Fruit fly (Drosophila melanogaster) whole organism, prepupa: ENCODE results near the gene FucTB.
A peak's percentile ranks its signal among the peaks of the same experiment; 100 is the strongest.

Source experiments
- Blimp-1 ChIP-seq: fragments of 200-800 bp; sonication (Bioruptor generic); optimal IDR thresholded peaks from 3 replicates; lab custom pipeline; 2017; ENCODE audit warnings: missing biosample characterization, missing genetic modification characterization, mild to moderate bottlenecking, moderate library complexity, missing genetic modification reagents
- CG10631 ChIP-seq: fragments of 200-800 bp; sonication (Bioruptor generic); optimal IDR thresholded peaks from 2 replicates; lab custom pipeline; 2016; ENCODE audit warnings: missing biosample characterization, missing genetic modification characterization
- CG15336 ChIP-seq: fragments of 200-800 bp; sonication (Bioruptor generic); IDR thresholded peaks from 2 replicates; pipeline ENCODE4 v1.3.6; 2022; ENCODE audit warnings: missing biosample characterization, missing genetic modification characterization
- CG1621 ChIP-seq: fragments of 200-800 bp; sonication (Bioruptor generic); optimal IDR thresholded peaks from 3 replicates; lab custom pipeline; 2018; ENCODE audit warnings: missing biosample characterization, mild to moderate bottlenecking, missing genetic modification characterization
- CG3032 ChIP-seq: fragments of 200-800 bp; optimal IDR thresholded peaks from 2 replicates; lab custom pipeline; 2019; ENCODE audit warnings: missing biosample characterization, mild to moderate bottlenecking, missing genetic modification characterization, moderate library complexity
- CG31627 ChIP-seq: fragments of 200-800 bp; sonication (Bioruptor generic); optimal IDR thresholded peaks from 3 replicates; lab custom pipeline; 2016; ENCODE audit warnings: missing biosample characterization, missing genetic modification characterization
- CG32006 ChIP-seq: fragments of 200-800 bp; sonication (Bioruptor generic); optimal IDR thresholded peaks from 3 replicates; lab custom pipeline; 2017; ENCODE audit warnings: missing biosample characterization, mild to moderate bottlenecking, missing genetic modification characterization
- CG34406 ChIP-seq: fragments of 200-800 bp; sonication (Bioruptor generic); optimal IDR thresholded peaks from 3 replicates; lab custom pipeline; 2016; ENCODE audit warnings: missing biosample characterization, missing genetic modification characterization
- CG3919 ChIP-seq: fragments of 200-800 bp; sonication (Bioruptor generic); optimal IDR thresholded peaks from 3 replicates; lab custom pipeline; 2016; ENCODE audit warnings: missing biosample characterization, missing genetic modification characterization
- CG4318 ChIP-seq: fragments of 200-800 bp; sonication (Bioruptor generic); optimal IDR thresholded peaks from 3 replicates; lab custom pipeline; 2017; ENCODE audit warnings: missing biosample characterization, mild to moderate bottlenecking, missing genetic modification characterization
- CG6163 ChIP-seq: fragments of 200-800 bp; sonication (Bioruptor generic); IDR thresholded peaks from 3 replicates; pipeline ENCODE4 v1.3.6; 2022; ENCODE audit warnings: missing biosample characterization, missing genetic modification characterization
- CG6276 ChIP-seq: fragments of 200-800 bp; sonication (Bioruptor generic); optimal IDR thresholded peaks from 2 replicates; lab custom pipeline; 2017; ENCODE audit warnings: missing biosample characterization, mild to moderate bottlenecking, missing genetic modification characterization
- CG6792 ChIP-seq: fragments of 200-800 bp; sonication (Bioruptor generic); optimal IDR thresholded peaks from 3 replicates; lab custom pipeline; 2016; ENCODE audit warnings: missing biosample characterization, missing genetic modification characterization
- CG6808 ChIP-seq: fragments of 200-800 bp; sonication (Bioruptor generic); optimal IDR thresholded peaks from 3 replicates; lab custom pipeline; 2017; ENCODE audit warnings: missing biosample characterization, missing genetic modification characterization, mild to moderate bottlenecking, moderate library complexity, missing genetic modification reagents
- CG6854 ChIP-seq: fragments of 200-800 bp; sonication (Bioruptor generic); optimal IDR thresholded peaks from 2 replicates; lab custom pipeline; 2017; ENCODE audit warnings: missing biosample characterization, mild to moderate bottlenecking, missing genetic modification characterization
- CG7368 ChIP-seq: fragments of 200-800 bp; sonication (Bioruptor generic); optimal IDR thresholded peaks from 3 replicates; lab custom pipeline; 2016; ENCODE audit warnings: missing biosample characterization, missing genetic modification characterization
- CG8119 ChIP-seq: fragments of 200-800 bp; sonication (Bioruptor generic); IDR thresholded peaks from 3 replicates; pipeline ENCODE4 v1.3.6; 2022; ENCODE audit warnings: missing biosample characterization, missing genetic modification characterization
- CG8632 ChIP-seq: fragments of 200-800 bp; sonication (Bioruptor generic); optimal IDR thresholded peaks from 3 replicates; lab custom pipeline; 2016; ENCODE audit warnings: missing biosample characterization, missing genetic modification characterization
- CG9139 ChIP-seq: fragments of 200-800 bp; sonication (Bioruptor generic); optimal IDR thresholded peaks from 3 replicates; lab custom pipeline; 2017; ENCODE audit warnings: missing biosample characterization, mild to moderate bottlenecking, missing genetic modification characterization
- Eip75B ChIP-seq: fragments of 200-800 bp; sonication (Bioruptor generic); optimal IDR thresholded peaks from 3 replicates; lab custom pipeline; 2016; ENCODE audit warnings: missing biosample characterization, missing genetic modification characterization
- Eip78C ChIP-seq: fragments of 200-800 bp; sonication (Bioruptor generic); peaks from one replicate; lab custom pipeline; 2016; ENCODE audit warnings: missing biosample characterization, missing genetic modification characterization
- Ets21C ChIP-seq: fragments of 200-800 bp; sonication (Bioruptor generic); optimal IDR thresholded peaks from 3 replicates; lab custom pipeline; 2016; ENCODE audit warnings: missing biosample characterization, missing genetic modification characterization
- Ets96B ChIP-seq: fragments of 200-800 bp; optimal IDR thresholded peaks from 2 replicates; lab custom pipeline; 2019; ENCODE audit warnings: missing biosample characterization, mild to moderate bottlenecking, missing genetic modification characterization, moderate library complexity
- Gug ChIP-seq: fragments of 200-800 bp; sonication (Bioruptor generic); IDR thresholded peaks from 2 replicates; pipeline ENCODE4 v1.3.6; 2022; ENCODE audit warnings: missing biosample characterization, missing genetic modification characterization
- Hr38 ChIP-seq: sonication (Bioruptor generic); optimal IDR thresholded peaks from 2 replicates; lab custom pipeline; 2016; ENCODE audit warnings: missing biosample characterization, missing genetic modification characterization
- Hr39 ChIP-seq: fragments of 200-800 bp; sonication (Bioruptor generic); optimal IDR thresholded peaks from 2 replicates; lab custom pipeline; 2016; ENCODE audit warnings: missing biosample characterization, missing genetic modification characterization
- Hr4 ChIP-seq: fragments of 200-800 bp; sonication (Bioruptor generic); optimal IDR thresholded peaks from 3 replicates; lab custom pipeline; 2016; ENCODE audit warnings: missing biosample characterization, missing genetic modification characterization
- Lpt ChIP-seq: fragments of 200-800 bp; sonication (Bioruptor generic); optimal IDR thresholded peaks from 3 replicates; lab custom pipeline; 2016; ENCODE audit warnings: missing biosample characterization, missing genetic modification characterization
- OdsH ChIP-seq: fragments of 200-800 bp; sonication (Bioruptor generic); optimal IDR thresholded peaks from 3 replicates; lab custom pipeline; 2016; ENCODE audit warnings: missing biosample characterization, missing genetic modification characterization
- Smox ChIP-seq: fragments of 200-800 bp; sonication (Bioruptor generic); optimal IDR thresholded peaks from 3 replicates; lab custom pipeline; 2016; ENCODE audit warnings: missing biosample characterization, missing genetic modification characterization
- Sox14 ChIP-seq: fragments of 200-800 bp; sonication (Bioruptor generic); optimal IDR thresholded peaks from 3 replicates; lab custom pipeline; 2016; ENCODE audit warnings: missing biosample characterization, missing genetic modification characterization
- Sox15 ChIP-seq: fragments of 200-800 bp; sonication (Bioruptor generic); optimal IDR thresholded peaks from 3 replicates; lab custom pipeline; 2016; ENCODE audit warnings: missing biosample characterization, missing genetic modification characterization
- achi ChIP-seq: fragments of 200-800 bp; sonication (Bioruptor generic); optimal IDR thresholded peaks from 3 replicates; lab custom pipeline; 2016; ENCODE audit warnings: missing biosample characterization, missing genetic modification characterization
- cyc ChIP-seq: fragments of 200-800 bp; sonication (Bioruptor generic); optimal IDR thresholded peaks from 3 replicates; lab custom pipeline; 2016; ENCODE audit warnings: missing biosample characterization, missing genetic modification characterization
- dac ChIP-seq: fragments of 200-800 bp; sonication (Bioruptor generic); optimal IDR thresholded peaks from 2 replicates; lab custom pipeline; 2017; ENCODE audit warnings: missing biosample characterization, mild to moderate bottlenecking, missing genetic modification characterization
- dsx ChIP-seq: fragments of 200-800 bp; optimal IDR thresholded peaks from 3 replicates; lab custom pipeline; 2019; ENCODE audit warnings: missing biosample characterization, mild to moderate bottlenecking, missing genetic modification characterization, moderate library complexity; ENCODE audit not compliant: poor library complexity, severe bottlenecking
- eg ChIP-seq: fragments of 200-800 bp; sonication (Bioruptor generic); IDR thresholded peaks from 3 replicates; pipeline ENCODE4 v1.3.6; 2022; ENCODE audit warnings: missing biosample characterization, missing genetic modification characterization
- esn ChIP-seq: fragments of 200-800 bp; sonication (Bioruptor generic); optimal IDR thresholded peaks from 2 replicates; lab custom pipeline; 2016; ENCODE audit warnings: missing biosample characterization, mild to moderate bottlenecking, missing genetic modification characterization, moderate library complexity
- fd59A ChIP-seq: fragments of 200-800 bp; sonication (Bioruptor generic); optimal IDR thresholded peaks from 2 replicates; lab custom pipeline; 2017; ENCODE audit warnings: missing biosample characterization, mild to moderate bottlenecking, missing genetic modification characterization, missing genetic modification reagents
- fd85E ChIP-seq: fragments of 200-800 bp; sonication (Bioruptor generic); optimal IDR thresholded peaks from 3 replicates; lab custom pipeline; 2016; ENCODE audit warnings: missing biosample characterization, missing genetic modification characterization
- lz ChIP-seq: fragments of 200-800 bp; sonication (Bioruptor generic); optimal IDR thresholded peaks from 3 replicates; lab custom pipeline; 2016; ENCODE audit warnings: missing biosample characterization, missing genetic modification characterization
- net ChIP-seq: fragments of 200-800 bp; sonication (Bioruptor generic); optimal IDR thresholded peaks from 3 replicates; lab custom pipeline; 2016; ENCODE audit warnings: missing biosample characterization, missing genetic modification characterization
- pdm3 ChIP-seq: fragments of 200-800 bp; sonication (Bioruptor generic); optimal IDR thresholded peaks from 3 replicates; lab custom pipeline; 2016; ENCODE audit warnings: missing biosample characterization, missing genetic modification characterization
- salr ChIP-seq, 2 experiments: fragments of 200-800 bp; sonication (Bioruptor generic); optimal IDR thresholded peaks; 3 replicates each; lab custom pipeline; 2016 to 2018; ENCODE audit warnings: missing biosample characterization in 2 of 2, missing genetic modification characterization in 2 of 2, mild to moderate bottlenecking in 1 of 2
- spab ChIP-seq: fragments of 200-800 bp; sonication (Bioruptor generic); optimal IDR thresholded peaks from 2 replicates; lab custom pipeline; 2017; ENCODE audit warnings: missing biosample characterization, mild to moderate bottlenecking, missing genetic modification characterization, missing genetic modification reagents
- ss ChIP-seq, 2 experiments: fragments of 200-800 bp; sonication (Bioruptor generic); optimal IDR thresholded peaks; 2 replicates in 1 of 2; 3 replicates in 1 of 2; lab custom pipeline; 2017 to 2018; ENCODE audit warnings: mild to moderate bottlenecking in 2 of 2, missing biosample characterization in 2 of 2, missing genetic modification characterization in 2 of 2, moderate library complexity in 1 of 2
- svp ChIP-seq: fragments of 200-800 bp; sonication (Bioruptor generic); peaks from one replicate; lab custom pipeline; 2016; ENCODE audit warnings: missing biosample characterization, missing genetic modification characterization
- topi ChIP-seq: fragments of 200-800 bp; sonication (Bioruptor generic); optimal IDR thresholded peaks from 3 replicates; lab custom pipeline; 2016; ENCODE audit warnings: missing biosample characterization, missing genetic modification characterization
- vri ChIP-seq: fragments of 200-800 bp; sonication (Bioruptor generic); optimal IDR thresholded peaks from 3 replicates; lab custom pipeline; 2016; ENCODE audit warnings: missing biosample characterization, mild to moderate bottlenecking, missing genetic modification characterization

FucTB gene

dm6 chr2L:9440640-9441039 is 9.8 kb upstream of the FucTB start, which contains the start of gene CG33723:
Gene CG33723 (minus strand): TSS chr2L:9440740.
- no peak for TF ChIP-seq OdsH
- no peak for TF ChIP-seq eg (GFP tag; lab: Robert Waterston, UW)
- no peak for TF ChIP-seq cyc
- TF ChIP-seq esn: no peak
- TF ChIP-seq topi (GFP tag; lab: Kevin White, UChicago): no peak
- no peak for TF ChIP-seq CG6163
- no peak for TF ChIP-seq Hr4 (GFP tag; lab: Kevin White, UChicago)
- TF ChIP-seq Hr39 (GFP tag; lab: Kevin White, UChicago): no peak
- TF ChIP-seq CG34406 (GFP tag; lab: Kevin White, UChicago): no peak
- TF ChIP-seq CG32006: no peak
- TF ChIP-seq spab (GFP tag; lab: Kevin White, UChicago): no peak
- no peak for TF ChIP-seq CG31627
- TF ChIP-seq Smox (GFP tag; lab: Kevin White, UChicago): no peak
- TF ChIP-seq net: no peak
- TF ChIP-seq Gug (GFP tag; lab: Robert Waterston, UW): no peak
- TF ChIP-seq, all 60 proteins: peak for 0

DNA sequence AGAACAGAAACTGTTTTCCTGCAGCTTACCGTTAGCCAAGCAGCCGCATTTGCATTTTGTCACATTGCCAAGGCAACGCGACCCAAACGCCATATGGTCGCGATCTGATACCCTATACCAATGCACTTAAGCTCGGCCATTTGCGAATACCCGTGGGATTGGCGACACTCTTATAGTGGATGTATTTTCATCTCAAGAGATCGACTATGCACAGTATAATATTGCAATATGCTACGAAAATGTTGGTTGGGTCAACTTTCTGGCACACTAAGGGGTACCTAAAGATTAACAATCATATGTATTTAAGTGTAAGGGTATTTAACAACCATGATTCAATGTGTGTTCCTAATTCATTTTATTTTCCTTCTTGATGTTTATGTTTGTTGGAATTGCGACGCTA is 7.4 kb upstream of the FucTB start:
- no peak for TF ChIP-seq CG6808 (GFP tag; lab: Kevin White, UChicago)
- no peak for TF ChIP-seq fd59A
- TF ChIP-seq Eip75B (GFP tag; lab: Kevin White, UChicago): peak; percentile 36
- peak; percentile 79 for TF ChIP-seq CG31627
- TF ChIP-seq vri: peak; percentile 21
- TF ChIP-seq Ets96B (tag; lab: Kevin White, UChicago): peak; percentile 36
- TF ChIP-seq CG9139 (GFP tag; lab: Kevin White, UChicago): no peak
- no peak for TF ChIP-seq CG4318 (GFP tag; lab: Kevin White, UChicago)
- no peak for TF ChIP-seq Sox15 (GFP tag; lab: Kevin White, UChicago)
- TF ChIP-seq CG32006: peak; percentile 42
- peak; percentile 56; the same call in 1 of the 3 replicates for TF ChIP-seq CG6163
- no peak for TF ChIP-seq salr (GFP tag; optimal IDR thresholded peaks at IDR 0.05; lab: Kevin White, UChicago)
- no peak for TF ChIP-seq Blimp-1 (GFP tag; lab: Kevin White, UChicago)
- TF ChIP-seq Eip78C (GFP tag; lab: Kevin White, UChicago): peak; percentile 84
- no peak for TF ChIP-seq CG6276 (GFP tag; lab: Kevin White, UChicago)
- TF ChIP-seq net: peak; percentile 43
- peak; percentile 53 for TF ChIP-seq pdm3 (GFP tag; lab: Kevin White, UChicago)
- peak; percentile 42; the same call in 2 of the 3 replicates for TF ChIP-seq CG8119
- no peak for TF ChIP-seq dac (GFP tag; lab: Kevin White, UChicago)
- TF ChIP-seq CG6792 (GFP tag; lab: Kevin White, UChicago): peak; percentile 54
- peak; percentile 60 for TF ChIP-seq cyc
- TF ChIP-seq lz (GFP tag; lab: Kevin White, UChicago): peak; percentile 77
- TF ChIP-seq topi (GFP tag; lab: Kevin White, UChicago): peak; percentile 71
- peak; percentile 29 for TF ChIP-seq CG3919 (GFP tag; lab: Kevin White, UChicago)
- peak; percentile 9 for TF ChIP-seq spab (GFP tag; lab: Kevin White, UChicago)
- no peak for TF ChIP-seq Gug (GFP tag; lab: Robert Waterston, UW)
- no peak for TF ChIP-seq Hr38 (GFP tag; lab: Kevin White, UChicago)
- peak; percentile 19 for TF ChIP-seq CG10631 (GFP tag; lab: Kevin White, UChicago)
- peak; percentile 64 for TF ChIP-seq Ets21C (GFP tag; lab: Kevin White, UChicago)
- TF ChIP-seq achi (GFP tag; lab: Kevin White, UChicago): peak; percentile 47
- peak; percentile 26 for TF ChIP-seq Sox14 (GFP tag; lab: Kevin White, UChicago)
- peak; percentile 48; the same call in 1 of the 2 replicates for TF ChIP-seq CG15336 (GFP tag; lab: Robert Waterston, UW)
- peak in 1 of 2 experiments; percentile 17 for TF ChIP-seq ss (GFP tag; optimal IDR thresholded peaks at IDR 0.05; lab: Kevin White, UChicago)
- peak; percentile 82 for TF ChIP-seq svp (GFP tag; lab: Kevin White, UChicago)
- no peak for TF ChIP-seq Lpt (GFP tag; lab: Kevin White, UChicago)
- peak; percentile 21 for TF ChIP-seq CG3032 (tag; lab: Kevin White, UChicago)
- TF ChIP-seq CG6854 (GFP tag; lab: Kevin White, UChicago): no peak
- no peak for TF ChIP-seq CG1621
- no peak for TF ChIP-seq fd85E (GFP tag; lab: Kevin White, UChicago)
- no peak for TF ChIP-seq CG8632 (GFP tag; lab: Kevin White, UChicago)
- peak; percentile 24 for TF ChIP-seq CG7368 (GFP tag; lab: Kevin White, UChicago)
- peak; percentile 55 for TF ChIP-seq OdsH
- peak; percentile 48; the same call in 1 of the 3 replicates for TF ChIP-seq eg (GFP tag; lab: Robert Waterston, UW)
- no peak for TF ChIP-seq dsx (GFP tag; lab: Kevin White, UChicago)
- TF ChIP-seq Hr4 (GFP tag; lab: Kevin White, UChicago): peak; percentile 25
